Worm (Caenorhabditis elegans) whole organism, L1 larva: ENCODE measurements around the gene sru-25.

ENCODE experiments used
- C04F5.9 ChIP-seq: sonication (generic microtip); optimal IDR thresholded peaks from 2 replicates; lab custom pipeline; 2016; ENCODE audit warnings: missing genetic modification characterization, missing compliant biosample characterization
- aha-1 ChIP-seq: fragments of 150-350 bp; optimal IDR thresholded peaks from 2 replicates; lab custom pipeline; 2014; ENCODE audit warnings: missing biosample characterization, missing genetic modification characterization
- ama-1 ChIP-seq: fragments of 150-350 bp; optimal IDR thresholded peaks from 2 replicates; lab custom pipeline; 2014
- blmp-1 ChIP-seq: fragments of 150-350 bp; optimal IDR thresholded peaks from 2 replicates; lab custom pipeline; 2014; ENCODE audit warnings: missing biosample characterization, missing genetic modification characterization
- ceh-63 ChIP-seq: fragments of 200-800 bp; sonication (Bioruptor generic); optimal IDR thresholded peaks from 2 replicates; lab custom pipeline; 2018; ENCODE audit warnings: mild to moderate bottlenecking, missing genetic modification characterization, missing compliant biosample characterization
- ceh-82 ChIP-seq, 3 experiments: fragments of 150-350 bp in 1 of 3; sonication (generic microtip) in 2 of 3; optimal IDR thresholded peaks; 2 replicates each; lab custom pipeline; 2014 to 2017; ENCODE audit warnings: missing biosample characterization in 3 of 3, missing genetic modification characterization in 3 of 3
- dpl-1 ChIP-seq, 3 experiments: fragments of 150-350 bp in 2 of 3; sonication (generic microtip) in 1 of 3; optimal IDR thresholded peaks; 2 replicates each; lab custom pipeline; 2014 to 2017; ENCODE audit warnings: missing biosample characterization in 3 of 3, missing genetic modification characterization in 3 of 3, missing genetic modification reagents in 3 of 3
- efl-1 ChIP-seq, 4 experiments: fragments of 150-350 bp; optimal IDR thresholded peaks in 3 of 4; peaks in 1 of 4; 1 replicate in 1 of 4; 2 replicates in 3 of 4; lab custom pipeline; 2014; ENCODE audit warnings: missing biosample characterization in 2 of 4, missing genetic modification characterization in 2 of 4, missing genetic modification reagents in 2 of 4
- efl-3 ChIP-seq: fragments of 200-800 bp; sonication (Bioruptor generic); optimal IDR thresholded peaks from 2 replicates; lab custom pipeline; 2018; ENCODE audit warnings: mild to moderate bottlenecking, missing genetic modification characterization, missing compliant biosample characterization
- egl-13 ChIP-seq: sonication (generic microtip); optimal IDR thresholded peaks from 2 replicates; lab custom pipeline; 2016; ENCODE audit warnings: missing genotype, missing genetic modification reagents, missing genetic modification characterization, missing compliant biosample characterization
- fkh-4 ChIP-seq: sonication (generic microtip); optimal IDR thresholded peaks from 2 replicates; lab custom pipeline; 2016; ENCODE audit warnings: missing compliant biosample characterization, missing genetic modification characterization, borderline replicate concordance
- fos-1 ChIP-seq: fragments of 150-350 bp; optimal IDR thresholded peaks from 2 replicates; lab custom pipeline; 2014; ENCODE audit warnings: missing biosample characterization, missing genetic modification characterization
- hpl-2 ChIP-seq: fragments of 150-350 bp; optimal IDR thresholded peaks from 2 replicates; lab custom pipeline; 2014; ENCODE audit warnings: missing biosample characterization, missing genetic modification reagents, missing genetic modification characterization
- jun-1 ChIP-seq: fragments of 150-350 bp; optimal IDR thresholded peaks from 2 replicates; lab custom pipeline; 2014; ENCODE audit warnings: missing biosample characterization, missing genetic modification reagents, missing genetic modification characterization
- lin-13 ChIP-seq: fragments of 150-350 bp; optimal IDR thresholded peaks from 2 replicates; lab custom pipeline; 2014; ENCODE audit warnings: missing biosample characterization, missing genetic modification reagents, missing genetic modification characterization
- lin-35 ChIP-seq, 2 experiments: fragments of 150-350 bp; optimal IDR thresholded peaks; 2 replicates each; lab custom pipeline; 2014; ENCODE audit warnings: missing biosample characterization in 2 of 2, missing genetic modification characterization in 2 of 2, missing genetic modification reagents in 2 of 2
- lin-39 ChIP-seq: fragments of 150-350 bp; optimal IDR thresholded peaks from 2 replicates; lab custom pipeline; 2014; ENCODE audit warnings: missing biosample characterization, missing genetic modification reagents, missing genetic modification characterization
- lir-3 ChIP-seq: sonication (generic microtip); optimal IDR thresholded peaks from 2 replicates; lab custom pipeline; 2016; ENCODE audit warnings: mild to moderate bottlenecking, missing genetic modification characterization, moderate library complexity, missing compliant biosample characterization; ENCODE audit not compliant: poor library complexity
- mef-2 ChIP-seq: fragments of 150-350 bp; optimal IDR thresholded peaks from 2 replicates; lab custom pipeline; 2014; ENCODE audit warnings: missing biosample characterization, missing genetic modification characterization
- mep-1 ChIP-seq: fragments of 150-350 bp; optimal IDR thresholded peaks from 2 replicates; lab custom pipeline; 2014; ENCODE audit warnings: missing biosample characterization, missing genetic modification characterization
- nhr-12 ChIP-seq: sonication (generic microtip); optimal IDR thresholded peaks from 2 replicates; lab custom pipeline; 2017; ENCODE audit warnings: missing biosample characterization, missing genetic modification characterization
- nhr-19 ChIP-seq: fragments of 200-800 bp; sonication (Bioruptor generic); conservative IDR thresholded peaks from 2 replicates; pipeline ENCODE4 v1.3.6; 2022; ENCODE audit warnings: missing genetic modification characterization, missing compliant biosample characterization
- nhr-28 ChIP-seq: fragments of 150-350 bp; optimal IDR thresholded peaks from 2 replicates; lab custom pipeline; 2014; ENCODE audit warnings: missing biosample characterization, missing genetic modification characterization
- nhr-47 ChIP-seq: sonication (generic microtip); optimal IDR thresholded peaks from 2 replicates; lab custom pipeline; 2016; ENCODE audit warnings: mild to moderate bottlenecking, missing genetic modification characterization, moderate library complexity, missing compliant biosample characterization
- nhr-77 ChIP-seq: fragments of 150-350 bp; optimal IDR thresholded peaks from 2 replicates; lab custom pipeline; 2014; ENCODE audit warnings: missing biosample characterization, missing genetic modification characterization
- nhr-90 ChIP-seq: sonication (generic microtip); optimal IDR thresholded peaks from 2 replicates; lab custom pipeline; 2016; ENCODE audit warnings: mild to moderate bottlenecking, missing genetic modification characterization, missing compliant biosample characterization; ENCODE audit not compliant: poor library complexity
- pag-3 ChIP-seq: sonication (generic microtip); optimal IDR thresholded peaks from 2 replicates; lab custom pipeline; 2017; ENCODE audit warnings: missing genetic modification characterization, mild to moderate bottlenecking, missing compliant biosample characterization, antibody characterized with exemption, borderline replicate concordance; ENCODE audit not compliant: insufficient read depth
- snu-23 ChIP-seq: sonication (generic microtip); optimal IDR thresholded peaks from 2 replicates; lab custom pipeline; 2016; ENCODE audit warnings: missing genetic modification characterization, missing compliant biosample characterization
- tbx-2 ChIP-seq: sonication (generic microtip); optimal IDR thresholded peaks from 2 replicates; lab custom pipeline; 2016; ENCODE audit warnings: missing genetic modification characterization, missing compliant biosample characterization
- tlp-1 ChIP-seq: fragments of 150-350 bp; optimal IDR thresholded peaks from 2 replicates; lab custom pipeline; 2014; ENCODE audit warnings: missing biosample characterization, missing genetic modification characterization
- unc-30 ChIP-seq: sonication (generic microtip); optimal IDR thresholded peaks from 2 replicates; lab custom pipeline; 2017; ENCODE audit warnings: missing biosample characterization, missing genetic modification characterization
- unc-98 ChIP-seq: fragments of 200-800 bp; sonication (Bioruptor generic); IDR thresholded peaks from 2 replicates; pipeline ENCODE4 v1.3.6; 2022; ENCODE audit warnings: missing genetic modification characterization, missing compliant biosample characterization
- vab-15 ChIP-seq: sonication (generic microtip); optimal IDR thresholded peaks from 2 replicates; lab custom pipeline; 2017; ENCODE audit warnings: missing genotype, mild to moderate bottlenecking, missing genetic modification characterization, missing compliant biosample characterization
- zag-1 ChIP-seq: fragments of 150-350 bp; optimal IDR thresholded peaks from 2 replicates; lab custom pipeline; 2014; ENCODE audit warnings: missing biosample characterization, missing genetic modification characterization

sru-25 gene

DNA sequence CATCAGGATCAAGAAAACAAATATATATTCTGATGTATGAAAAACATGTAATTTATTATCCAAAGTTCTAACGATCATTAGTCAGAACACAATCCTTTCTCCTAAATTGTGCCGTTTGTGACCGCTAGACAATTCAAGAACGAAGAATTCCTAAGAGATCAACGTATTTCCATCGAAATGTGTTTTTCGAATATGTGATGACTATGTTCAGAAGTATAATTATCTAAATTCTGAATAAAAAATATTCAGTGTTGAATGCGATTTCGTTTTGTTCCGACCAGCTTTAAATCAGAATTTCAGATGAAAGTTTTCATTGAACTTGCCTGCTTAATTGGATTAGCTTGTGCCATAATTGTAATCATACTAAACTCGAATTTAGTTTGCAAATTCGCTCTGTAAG is 28.1 kb upstream of the sru-25 start, which contains the start of gene srbc-37:
srbc-37 (plus strand) TSS at position 301 of the 400 bp plus-strand sequence.
- TF ChIP-seq hpl-2 (GFP tag; lab: Kevin White, UChicago) = no peak
- TF ChIP-seq ceh-82 (tag; optimal IDR thresholded peaks at IDR 0.05; lab: Kevin White, UChicago) = no peak
- no peak for TF ChIP-seq zag-1 (tag; lab: Kevin White, UChicago)
- TF ChIP-seq tlp-1 (tag; lab: Kevin White, UChicago) = no peak
- no peak for TF ChIP-seq efl-3 (GFP tag; lab: Kevin White, UChicago)
- TF ChIP-seq fos-1 (tag; lab: Kevin White, UChicago) = no peak
- no peak for TF ChIP-seq fkh-4 (tag; lab: Kevin White, UChicago)
- no peak for TF ChIP-seq unc-30
- TF ChIP-seq nhr-77 (tag; lab: Kevin White, UChicago) = no peak
- TF ChIP-seq egl-13 (tag; lab: Kevin White, UChicago) = no peak
- no peak for TF ChIP-seq lin-13 (GFP tag; lab: Kevin White, UChicago)
- TF ChIP-seq dpl-1 (GFP tag; optimal IDR thresholded peaks at IDR 0.05; lab: Kevin White, UChicago) = no peak
- TF ChIP-seq nhr-19 (GFP tag; lab: Robert Waterston, UW) = no peak
- no peak for TF ChIP-seq nhr-28 (tag; lab: Kevin White, UChicago)
- no peak for TF ChIP-seq efl-1 (optimal IDR thresholded peaks at IDR 0.05; lab: Kevin White, UChicago)
- TF ChIP-seq efl-1 (GFP tag; optimal IDR thresholded peaks at IDR 0.05 in 1 of 2; lab: Kevin White, UChicago) = no peak
- no peak for TF ChIP-seq tbx-2
- TF ChIP-seq ceh-63 = no peak
- no peak for TF ChIP-seq lir-3
- TF ChIP-seq, all 84 proteins: peak for 0

DNA sequence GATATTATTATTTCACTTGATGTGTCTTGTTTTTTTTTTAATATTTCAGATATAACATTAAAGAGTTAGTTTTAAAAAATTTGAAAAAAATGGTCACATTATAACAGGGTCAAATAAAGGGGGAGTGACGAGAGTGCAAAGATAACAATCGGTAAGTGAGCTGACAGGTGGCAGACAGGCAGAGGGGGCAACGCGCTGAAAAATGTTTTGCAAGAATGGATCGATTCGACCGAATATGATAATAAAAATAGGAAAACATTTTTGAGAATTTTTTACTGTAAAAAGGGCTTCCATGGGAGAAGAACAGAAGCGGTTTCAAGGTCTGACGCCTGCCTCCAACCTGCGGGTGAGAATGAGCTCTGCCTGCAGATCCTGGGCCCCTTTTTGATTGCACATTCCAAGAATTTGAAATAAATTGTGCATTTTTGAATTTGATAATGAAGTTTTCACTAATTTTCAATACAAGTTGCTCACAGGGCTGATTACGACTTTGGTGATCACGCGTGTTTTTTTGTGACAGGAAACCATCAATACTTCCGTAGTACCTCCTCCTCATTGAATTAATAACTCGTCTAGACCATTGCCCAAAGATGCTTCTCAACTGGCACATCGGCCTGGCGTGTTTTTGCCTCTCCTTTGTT is 25.5 kb upstream of the sru-25 start, which contains the start of the genes ugt-29 and srx-5:
ugt-29 (minus strand) TSS at position 101 of the 641 bp plus-strand sequence.
srx-5 (plus strand) TSS at position 591 of the 641 bp plus-strand sequence.
- TF ChIP-seq pag-3 (tag; lab: Kevin White, UChicago) (no peak), ceh-63 (no peak), ama-1 (lab: Kevin White, UChicago) (no peak), nhr-47 (no peak), tlp-1 (tag; lab: Kevin White, UChicago) (no peak), mep-1 (no peak), ceh-82 (tag; optimal IDR thresholded peaks at IDR 0.05; lab: Kevin White, UChicago) (no peak), lin-35 (GFP tag; optimal IDR thresholded peaks at IDR 0.05; lab: Kevin White, UChicago) (no peak), aha-1 (tag; lab: Kevin White, UChicago) (no peak), vab-15 (tag; lab: Kevin White, UChicago) (no peak), egl-13 (tag; lab: Kevin White, UChicago) (no peak), unc-98 (GFP tag; lab: Robert Waterston, UW) (no peak), C04F5.9 (no peak), nhr-12 (tag; lab: Kevin White, UChicago) (no peak), blmp-1 (tag; lab: Kevin White, UChicago) (no peak)
- TF ChIP-seq, all 84 proteins: peak for 0

DNA sequence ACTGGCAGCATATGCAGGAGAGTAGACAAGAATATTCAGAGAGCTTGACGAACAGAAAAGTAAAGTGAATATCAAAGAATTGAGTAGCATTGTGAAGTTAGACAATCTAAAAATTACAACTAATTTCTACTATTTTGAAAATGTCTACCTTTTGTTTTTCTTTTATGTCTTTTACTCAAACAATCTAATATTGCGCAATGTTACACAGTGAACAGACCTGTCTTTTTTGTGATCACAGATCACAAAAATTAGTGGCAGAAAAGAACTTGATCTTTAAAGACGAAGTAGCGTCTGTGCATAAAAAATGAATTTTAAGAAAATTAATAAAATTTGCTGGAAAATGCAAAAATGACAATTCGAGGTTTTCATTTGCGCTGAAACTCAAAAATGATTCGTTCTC is 24.9 kb upstream of the sru-25 start:
- no peak for TF ChIP-seq jun-1 (tag; lab: Kevin White, UChicago)
- no peak for TF ChIP-seq efl-3 (GFP tag; lab: Kevin White, UChicago)

DNA sequence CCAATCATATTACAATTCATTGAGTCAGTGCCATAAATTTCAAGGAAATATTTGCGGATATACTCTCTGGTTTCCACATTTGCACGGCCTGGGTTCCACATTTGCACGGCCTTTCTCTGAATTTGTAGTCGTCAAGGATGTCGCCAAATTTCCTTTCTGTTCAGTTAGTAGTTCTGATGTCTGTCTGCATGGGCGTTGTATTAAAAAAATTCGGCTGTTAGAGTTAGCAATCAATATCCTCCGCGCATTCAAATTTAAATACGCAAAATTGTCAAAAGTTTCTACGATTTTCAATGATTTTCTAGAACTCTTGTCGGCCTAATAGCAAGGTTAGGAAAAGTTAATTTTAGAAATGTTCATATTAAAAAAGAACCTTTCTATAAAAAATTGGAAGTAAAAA is 21.8 kb upstream of the sru-25 start, which contains the start of gene srj-52:
srj-52 (minus strand) TSS at position 101 of the 400 bp plus-strand sequence.
- TF ChIP-seq snu-23 = no peak
- TF ChIP-seq nhr-90 = no peak
- TF ChIP-seq pag-3 (tag; lab: Kevin White, UChicago) = no peak
- no peak for TF ChIP-seq lin-39
- TF ChIP-seq, all 84 proteins: peak for 0

DNA sequence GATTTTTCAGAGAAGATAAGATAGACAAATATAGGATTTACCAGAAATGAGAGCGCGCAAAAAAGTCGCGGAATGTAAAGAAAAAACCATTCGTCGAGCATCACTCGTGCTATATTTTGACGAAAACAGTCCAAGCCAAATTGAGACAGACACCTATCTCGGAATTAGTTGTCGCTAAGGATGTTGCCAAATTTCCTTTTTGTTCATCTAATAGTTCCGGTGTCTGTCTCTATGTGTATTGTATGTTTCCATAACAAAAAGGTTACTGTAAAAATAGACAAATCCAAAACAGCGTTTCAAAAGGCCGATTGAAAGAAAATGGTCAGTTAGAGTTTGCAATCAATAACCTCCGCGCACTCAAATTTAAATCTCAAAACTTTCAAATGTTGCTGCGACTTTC is 20.5 kb upstream of the sru-25 start, which contains the start of gene srj-53:
srj-53 (minus strand) TSS at position 101 of the 400 bp plus-strand sequence.
- TF ChIP-seq mef-2 (tag; lab: Kevin White, UChicago) (no peak), unc-30 (no peak), mep-1 (no peak), ama-1 (lab: Kevin White, UChicago) (no peak)
